Fruit fly (Drosophila melanogaster) whole organism, prepupa: ENCODE measurements around the gene CG8292.

ENCODE experiments used
- CG11902 ChIP-seq: fragments of 200-800 bp; sonication (Bioruptor generic); optimal IDR thresholded peaks from 3 replicates; lab custom pipeline; 2016; ENCODE audit warnings: missing biosample characterization, missing genetic modification characterization
- CG32006 ChIP-seq: fragments of 200-800 bp; sonication (Bioruptor generic); optimal IDR thresholded peaks from 3 replicates; lab custom pipeline; 2017; ENCODE audit warnings: missing biosample characterization, mild to moderate bottlenecking, missing genetic modification characterization
- CG34406 ChIP-seq: fragments of 200-800 bp; sonication (Bioruptor generic); optimal IDR thresholded peaks from 3 replicates; lab custom pipeline; 2016; ENCODE audit warnings: missing biosample characterization, missing genetic modification characterization
- CG8319 ChIP-seq: fragments of 200-800 bp; sonication (Bioruptor generic); optimal IDR thresholded peaks from 3 replicates; lab custom pipeline; 2016; ENCODE audit warnings: missing biosample characterization, missing genetic modification characterization
- Met ChIP-seq: fragments of 200-800 bp; sonication (Bioruptor generic); optimal IDR thresholded peaks from 3 replicates; lab custom pipeline; 2016; ENCODE audit warnings: missing biosample characterization, missing genetic modification characterization
- Smox ChIP-seq: fragments of 200-800 bp; sonication (Bioruptor generic); optimal IDR thresholded peaks from 3 replicates; lab custom pipeline; 2016; ENCODE audit warnings: missing biosample characterization, missing genetic modification characterization
- Sox15 ChIP-seq: fragments of 200-800 bp; sonication (Bioruptor generic); optimal IDR thresholded peaks from 3 replicates; lab custom pipeline; 2016; ENCODE audit warnings: missing biosample characterization, missing genetic modification characterization
- dac ChIP-seq: fragments of 200-800 bp; sonication (Bioruptor generic); optimal IDR thresholded peaks from 2 replicates; lab custom pipeline; 2017; ENCODE audit warnings: missing biosample characterization, mild to moderate bottlenecking, missing genetic modification characterization

DNA sequence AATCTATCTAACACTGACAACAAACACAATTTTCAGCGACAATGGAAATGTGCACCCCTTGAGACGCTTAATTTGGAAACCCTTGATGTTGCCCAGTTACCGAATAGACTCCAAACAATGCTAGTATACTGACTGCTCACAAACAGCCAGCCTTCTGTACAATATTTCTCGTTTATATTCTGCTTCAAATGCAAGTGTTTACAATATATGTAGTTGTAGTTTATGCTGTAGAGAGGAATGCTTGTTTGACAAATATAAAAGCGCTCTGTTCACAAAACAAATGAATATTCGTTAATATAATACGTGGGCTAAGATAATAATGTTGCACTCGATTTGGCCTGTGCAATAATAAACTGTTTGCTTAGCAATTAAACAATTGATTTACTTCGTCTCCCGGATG lies at the start of gene CG8292:
- no peak for TF ChIP-seq CG11902
- no peak for TF ChIP-seq CG34406 (GFP tag; lab: Kevin White, UChicago)
- TF ChIP-seq dac (GFP tag; lab: Kevin White, UChicago) = no peak
- TF ChIP-seq CG8319 (GFP tag; lab: Kevin White, UChicago) = no peak
- TF ChIP-seq CG32006 (GFP tag; lab: Kevin White, UChicago) = no peak
- TF ChIP-seq Smox (GFP tag; lab: Kevin White, UChicago) = no peak
- no peak for TF ChIP-seq Sox15 (GFP tag; lab: Kevin White, UChicago)
- no peak for TF ChIP-seq Met (GFP tag; lab: Kevin White, UChicago)
